Worm (Caenorhabditis elegans) whole organism, early embryonic: Measurements from ENCODE around the gene rab-3.

Experiments used
- B0310.2 ChIP-seq: sonication (generic microtip); optimal IDR thresholded peaks from 2 replicates; lab custom pipeline; 2016; ENCODE audit warnings: mild to moderate bottlenecking, missing genetic modification characterization, missing compliant biosample characterization
- F13C5.2 ChIP-seq: sonication (generic microtip); optimal IDR thresholded peaks from 2 replicates; lab custom pipeline; 2017; ENCODE audit warnings: mild to moderate bottlenecking, missing genetic modification characterization, inconsistent platforms, missing compliant biosample characterization
- aly-1 ChIP-seq: sonication (generic microtip); optimal IDR thresholded peaks from 2 replicates; lab custom pipeline; 2016; ENCODE audit warnings: missing genetic modification characterization, missing compliant biosample characterization
- ama-1 ChIP-seq: fragments of 150-350 bp; optimal IDR thresholded peaks from 2 replicates; lab custom pipeline; 2014
- ceh-13 ChIP-seq: fragments of 200-800 bp; sonication (Bioruptor generic); optimal IDR thresholded peaks from 2 replicates; lab custom pipeline; 2018; ENCODE audit warnings: mild to moderate bottlenecking, missing genetic modification characterization, missing compliant biosample characterization
- ceh-36 ChIP-seq: sonication (generic microtip); optimal IDR thresholded peaks from 2 replicates; lab custom pipeline; 2016; ENCODE audit warnings: missing genetic modification characterization, inconsistent platforms, missing compliant biosample characterization
- ets-7 ChIP-seq: sonication (generic microtip); optimal IDR thresholded peaks from 2 replicates; lab custom pipeline; 2016; ENCODE audit warnings: missing genotype, missing genetic modification characterization, missing compliant biosample characterization
- flt-1 ChIP-seq: fragments of 200-800 bp; sonication (Bioruptor generic); IDR thresholded peaks from 2 replicates; pipeline ENCODE4 v1.3.6; 2022; ENCODE audit warnings: missing genetic modification characterization, missing compliant biosample characterization
- hmbx-1 ChIP-seq: sonication (generic microtip); optimal IDR thresholded peaks from 2 replicates; lab custom pipeline; 2016; ENCODE audit warnings: mild to moderate bottlenecking, missing genetic modification characterization, missing compliant biosample characterization
- hmg-4 ChIP-seq: fragments of 200-800 bp; sonication (Bioruptor generic); optimal IDR thresholded peaks from 2 replicates; lab custom pipeline; 2018; ENCODE audit warnings: mild to moderate bottlenecking, missing genetic modification characterization, missing compliant biosample characterization
- hnd-1 ChIP-seq: sonication (generic microtip); optimal IDR thresholded peaks from 2 replicates; lab custom pipeline; 2016; ENCODE audit warnings: missing genetic modification characterization, missing compliant biosample characterization
- pes-1 ChIP-seq: fragments of 200-800 bp; sonication (Bioruptor generic); IDR thresholded peaks from 2 replicates; pipeline ENCODE4 v1.3.6; 2022; ENCODE audit warnings: missing genetic modification reagents, missing genetic modification characterization, missing compliant biosample characterization
- scrt-1 ChIP-seq: fragments of 200-800 bp; sonication (Bioruptor generic); IDR thresholded peaks from 2 replicates; pipeline ENCODE4 v1.3.6; 2022; ENCODE audit warnings: missing genetic modification characterization, missing compliant biosample characterization
- sea-1 ChIP-seq: fragments of 200-800 bp; sonication (Bioruptor generic); conservative IDR thresholded peaks from 2 replicates; pipeline ENCODE4 v1.3.6; 2022; ENCODE audit warnings: missing genetic modification characterization, missing compliant biosample characterization
- tbx-11 ChIP-seq: fragments of 200-800 bp; sonication (Bioruptor generic); IDR thresholded peaks from 2 replicates; pipeline ENCODE4 v1.3.6; 2022; ENCODE audit warnings: missing genetic modification characterization, missing compliant biosample characterization
- tbx-37 ChIP-seq: fragments of 200-800 bp; sonication (Bioruptor generic); conservative IDR thresholded peaks from 2 replicates; pipeline ENCODE4 v1.3.6; 2022; ENCODE audit warnings: missing genetic modification reagents, missing genetic modification characterization, missing compliant biosample characterization
- tra-4 ChIP-seq: sonication (generic microtip); optimal IDR thresholded peaks from 2 replicates; lab custom pipeline; 2017; ENCODE audit warnings: missing genetic modification characterization, missing compliant biosample characterization

The rab-3 gene

DNA sequence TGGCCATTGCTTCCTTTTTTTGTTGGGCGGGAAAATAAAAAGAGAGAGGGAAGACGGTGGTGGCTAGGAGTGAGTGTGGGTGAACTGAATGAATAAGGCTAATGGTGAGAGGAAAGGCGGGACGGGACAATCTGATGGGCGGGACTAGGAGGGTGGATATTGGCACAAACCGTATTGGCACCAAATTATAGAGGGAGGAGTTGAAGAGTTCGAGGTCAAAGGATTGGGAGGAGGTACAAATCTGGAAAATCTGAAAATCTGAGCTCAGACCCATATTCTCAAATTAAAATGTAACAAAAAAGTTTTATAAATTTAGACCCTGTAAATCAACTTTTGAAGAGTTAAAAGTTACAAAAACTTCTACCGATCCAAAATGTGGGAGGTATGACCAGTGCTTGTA lies 11.1 kb upstream of the rab-3 start, which contains the start of gene hlh-14:
Gene hlh-14, minus strand, starts transcription at position 101 of the 400 bp plus-strand sequence.
- TF ChIP-seq scrt-1 (no peak; the same call in 1 of the 2 replicates), ceh-36 (no peak), ets-7 (no peak), B0310.2 (no peak), pes-1 (no peak), ceh-13 (GFP tag; lab: Kevin White, UChicago) (no peak), tbx-37 (GFP tag; lab: Robert Waterston, UW) (no peak)

- no peak for TF ChIP-seq F13C5.2 (tag; lab: Kevin White, UChicago)
- no peak for TF ChIP-seq aly-1
- TF ChIP-seq ceh-13 (GFP tag; lab: Kevin White, UChicago), result no peak
- no peak for TF ChIP-seq hmbx-1 (tag; lab: Kevin White, UChicago)
These were observed 8.9 kb upstream of the rab-3 start for ce11 chrII:5736599-5736998.

DNA sequence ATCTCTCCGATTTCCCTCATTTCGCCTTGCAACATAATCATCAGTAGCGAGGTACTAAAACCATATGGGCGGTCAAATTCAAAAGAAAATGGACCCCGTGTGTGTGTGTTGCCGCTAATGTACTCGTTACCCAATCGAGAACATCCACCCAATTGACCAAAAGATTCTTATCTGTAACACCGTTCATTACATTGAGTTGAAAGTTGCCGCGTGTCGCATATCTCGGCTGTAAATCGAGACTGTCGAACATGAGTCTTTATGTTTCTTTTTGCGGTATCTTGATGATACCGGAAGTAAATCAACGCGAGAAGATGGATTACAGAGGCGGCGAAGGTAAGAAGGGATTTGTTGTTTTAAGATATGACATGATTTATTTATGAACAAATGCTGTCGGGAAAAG lies 8.1 kb upstream of the rab-3 start:
- TF ChIP-seq tbx-11, result no peak
- peak; percentile 77 for TF ChIP-seq ets-7

ce11 chrII:5734883-5735282 lies 7.2 kb upstream of the rab-3 start:
- TF ChIP-seq tra-4 (tag; lab: Kevin White, UChicago) (no peak), pes-1 (no peak), hmg-4 (no peak), tbx-37 (GFP tag; lab: Robert Waterston, UW) (no peak), ceh-36 (no peak), hmbx-1 (tag; lab: Kevin White, UChicago) (no peak), tbx-11 (no peak)

- TF ChIP-seq ceh-36 (no peak), ets-7 (no peak), tbx-11 (no peak), ama-1 (lab: Kevin White, UChicago) (no peak), hnd-1 (tag; lab: Kevin White, UChicago) (no peak), pes-1 (no peak), B0310.2 (no peak), tra-4 (tag; lab: Kevin White, UChicago) (no peak), F13C5.2 (tag; lab: Kevin White, UChicago) (no peak), scrt-1 (no peak), sea-1 (GFP tag; lab: Robert Waterston, UW) (no peak), aly-1 (no peak), hmbx-1 (tag; lab: Kevin White, UChicago) (no peak), tbx-37 (GFP tag; lab: Robert Waterston, UW) (no peak), hmg-4 (no peak), flt-1 (no peak), ceh-13 (GFP tag; lab: Kevin White, UChicago) (no peak)
These were observed 2.9 kb upstream of the rab-3 start, which contains the start of the genes C18A3.7 and C18A3.11 for ce11 chrII:5730343-5731083. C18A3.7 (minus strand) TSS chrII:5730443. C18A3.11 (plus strand) TSS chrII:5731033.

- TF ChIP-seq flt-1 (no peak), F13C5.2 (tag; lab: Kevin White, UChicago) (no peak), sea-1 (GFP tag; lab: Robert Waterston, UW) (no peak), ets-7 (no peak), hmg-4 (no peak), hmbx-1 (tag; lab: Kevin White, UChicago) (no peak), ceh-13 (GFP tag; lab: Kevin White, UChicago) (no peak), tbx-37 (GFP tag; lab: Robert Waterston, UW) (no peak), ceh-36 (no peak), B0310.2 (no peak), scrt-1 (no peak), tra-4 (tag; lab: Kevin White, UChicago) (no peak), pes-1 (no peak), ama-1 (lab: Kevin White, UChicago) (no peak), tbx-11 (no peak), hnd-1 (tag; lab: Kevin White, UChicago) (no peak), aly-1 (no peak)
These were observed 2.6 kb downstream of the rab-3 start for ce11 chrII:5725094-5725493.

DNA sequence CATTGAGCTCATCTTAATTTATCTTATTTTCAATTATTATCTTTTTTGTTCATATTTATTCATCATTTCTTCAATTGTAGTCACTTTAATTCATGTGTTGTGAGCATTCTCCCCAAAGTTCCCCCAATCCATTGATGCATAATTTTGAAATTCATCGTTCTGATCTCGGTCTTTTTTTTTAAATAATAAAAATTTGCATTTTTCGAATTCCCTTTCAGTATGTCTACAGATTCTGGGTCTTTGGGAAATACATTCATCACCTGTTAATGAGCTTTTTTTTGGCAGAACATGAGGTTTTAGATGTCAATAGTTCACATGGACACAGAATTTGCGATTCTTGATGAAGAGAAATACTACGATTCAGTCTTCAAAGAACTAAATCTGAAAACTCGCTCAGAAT lies 7.8 kb downstream of the rab-3 start, which contains the start of gene damt-1:
Gene damt-1, plus strand, starts transcription at position 301 of the 400 bp plus-strand sequence.
- TF ChIP-seq pes-1, result no peak
- no peak for TF ChIP-seq hnd-1 (tag; lab: Kevin White, UChicago)
- TF ChIP-seq B0310.2, result no peak
- TF ChIP-seq ceh-36, result no peak
- no peak for TF ChIP-seq ets-7
- no peak for TF ChIP-seq sea-1 (GFP tag; lab: Robert Waterston, UW)
- no peak for TF ChIP-seq ceh-13 (GFP tag; lab: Kevin White, UChicago)

DNA sequence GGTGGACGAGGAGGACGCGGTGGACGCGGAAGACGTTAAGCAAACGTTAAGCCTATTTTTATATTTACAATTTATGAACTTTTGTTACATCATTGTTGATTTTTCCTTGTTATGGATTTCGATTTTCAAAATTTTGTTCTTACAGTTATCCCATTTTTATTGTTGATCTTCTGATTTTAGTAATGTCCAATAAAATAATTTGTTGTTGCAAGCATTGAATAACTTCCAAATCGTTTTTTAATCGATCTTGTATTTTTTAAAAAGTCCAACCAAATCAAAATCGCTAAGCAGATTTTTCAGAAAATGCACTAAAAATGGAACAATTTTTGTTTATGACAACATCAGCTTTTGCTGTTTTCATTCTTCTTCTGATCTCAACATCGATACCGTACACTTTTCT lies 9.8 kb downstream of the rab-3 start, which contains the start of gene zipt-3:
Gene zipt-3, plus strand, starts transcription at position 301 of the 400 bp plus-strand sequence.
- no peak for TF ChIP-seq tbx-37 (GFP tag; lab: Robert Waterston, UW)
- TF ChIP-seq F13C5.2 (tag; lab: Kevin White, UChicago), result no peak
- no peak for TF ChIP-seq pes-1
- no peak for TF ChIP-seq B0310.2
- TF ChIP-seq ceh-13 (GFP tag; lab: Kevin White, UChicago), result no peak
- no peak for TF ChIP-seq aly-1
- no peak for TF ChIP-seq hnd-1 (tag; lab: Kevin White, UChicago)
- no peak for TF ChIP-seq ets-7
- TF ChIP-seq ceh-36, result no peak
- no peak for TF ChIP-seq flt-1
- no peak for TF ChIP-seq ama-1 (lab: Kevin White, UChicago)
- TF ChIP-seq scrt-1, result no peak
- no peak for TF ChIP-seq hmg-4
